Fruit fly (Drosophila melanogaster): ENCODE results near the gene CG32213.

Gene CG32213

DNA sequence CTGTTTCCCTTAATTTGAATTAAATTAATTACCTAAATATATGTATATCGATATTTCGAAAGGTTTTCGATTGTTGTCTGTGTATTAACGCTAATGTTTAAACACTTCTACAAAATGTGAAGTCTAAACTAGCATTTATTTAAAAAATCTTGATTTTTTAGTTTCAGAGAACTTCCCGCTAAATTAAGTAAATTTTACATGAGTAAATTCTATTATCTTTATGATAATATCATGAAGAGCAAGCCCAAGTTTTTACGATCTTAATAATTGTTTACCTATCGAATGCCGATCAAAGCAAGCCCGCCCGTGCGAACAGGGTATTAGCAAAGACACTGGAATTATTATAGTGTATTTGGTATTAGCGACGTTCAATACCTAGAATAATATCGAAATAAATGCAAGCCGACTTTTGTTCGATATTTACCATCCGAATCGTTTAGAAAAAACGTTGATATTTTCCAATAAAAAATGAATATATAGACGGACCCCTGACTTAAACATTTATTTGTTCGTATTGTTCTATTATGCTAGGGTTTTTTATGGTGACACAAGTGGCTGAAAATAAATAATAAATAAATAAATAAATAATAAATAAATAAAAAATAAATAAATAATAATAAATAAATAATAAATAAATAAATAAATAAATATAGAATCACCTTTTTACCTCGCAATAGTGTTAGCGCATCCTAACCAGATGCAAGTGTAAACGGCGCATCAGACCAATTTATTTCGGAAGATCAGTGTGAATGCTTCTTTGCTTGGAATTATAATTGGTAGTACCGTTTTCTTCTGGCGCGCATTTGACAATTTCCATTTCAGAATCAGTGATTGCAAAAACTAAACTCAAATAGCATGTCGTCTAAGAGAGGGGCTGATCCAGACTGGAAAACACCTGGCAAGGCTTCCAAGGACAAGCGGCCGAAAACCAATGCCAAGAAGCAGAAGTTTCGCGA lies 29.0 kb upstream of the CG32213 start, which contains the start of the genes CG33062 and Chd3 (continued):
- TF ChIP-seq wor (GFP tag; IDR thresholded peaks at IDR 0.05) = 0 out of 2 replicates have a peak, but pooled peaks have one; percentile 16
- peak; percentile 16 for TF ChIP-seq ewg (GFP tag; optimal IDR thresholded peaks at IDR 0.05)
- peak; percentile 69 for TF ChIP-seq nmo (GFP tag; optimal IDR thresholded peaks at IDR 0.05)
- no peak for TF ChIP-seq Elba2 (GFP tag; optimal IDR thresholded peaks at IDR 0.05)
- TF ChIP-seq NfI (GFP tag; optimal IDR thresholded peaks at IDR 0.05) = no peak
- no peak for TF ChIP-seq aop (GFP tag; IDR thresholded peaks at IDR 0.05)
- peak; percentile 23 for TF ChIP-seq CG8388 (GFP tag; optimal IDR thresholded peaks at IDR 0.05)
- no peak for TF ChIP-seq Lhr (GFP tag; optimal IDR thresholded peaks at IDR 0.05)
- TF ChIP-seq CG31441 (GFP tag; IDR thresholded peaks at IDR 0.05) = no peak
- no peak for TF ChIP-seq CG16863 (GFP tag; optimal IDR thresholded peaks at IDR 0.05)
- TF ChIP-seq CG1647 (GFP tag; optimal IDR thresholded peaks at IDR 0.05) = no peak
- no peak for TF ChIP-seq CG30403 (GFP tag; optimal IDR thresholded peaks at IDR 0.05)
- no peak for TF ChIP-seq Xrp1 (GFP tag; IDR thresholded peaks at IDR 0.05)
- peak; percentile 23 for TF ChIP-seq CG9817 (tag; optimal IDR thresholded peaks at IDR 0.05)
- TF ChIP-seq CG8924 (tag; optimal IDR thresholded peaks at IDR 0.05) = no peak
- no peak for TF ChIP-seq gt (GFP tag; IDR thresholded peaks at IDR 0.05)
- no peak for TF ChIP-seq schlank (tag; optimal IDR thresholded peaks at IDR 0.05)
- TF ChIP-seq CG2712 (tag; optimal IDR thresholded peaks at IDR 0.05) = peak; percentile 53
- TF ChIP-seq CG18619 (GFP tag; optimal IDR thresholded peaks at IDR 0.05) = no peak
- TF ChIP-seq CG13123 (GFP tag; optimal IDR thresholded peaks at IDR 0.05) = no peak
- peak; percentile 52; the same call in 1 of the 2 replicates for TF ChIP-seq CG9932 (GFP tag; IDR thresholded peaks at IDR 0.05)
- no peak for TF ChIP-seq da (GFP tag; optimal IDR thresholded peaks at IDR 0.05)
- no peak for TF ChIP-seq lab (GFP tag; optimal IDR thresholded peaks at IDR 0.05)
- 0 out of 2 replicates have a peak, but pooled peaks have one; percentile 20 for TF ChIP-seq CG6689 (GFP tag; IDR thresholded peaks at IDR 0.05)
- TF ChIP-seq CG1603 (tag; optimal IDR thresholded peaks at IDR 0.05) = peak; percentile 45
- TF ChIP-seq E2f1 (GFP tag; IDR thresholded peaks at IDR 0.05) = no peak
- no peak for TF ChIP-seq CG3726 (GFP tag; IDR thresholded peaks at IDR 0.05)
- peak; percentile 7 for TF ChIP-seq jumu (GFP tag; optimal IDR thresholded peaks at IDR 0.05)
- TF ChIP-seq chinmo (GFP tag; IDR thresholded peaks at IDR 0.05; ENCODE audit: partially characterized antibody) = no peak
- TF ChIP-seq ara (GFP tag; IDR thresholded peaks at IDR 0.05) = no peak
- peak; percentile 36 for TF ChIP-seq CG11504 (tag; optimal IDR thresholded peaks at IDR 0.05)
- TF ChIP-seq HLH4C (GFP tag; IDR thresholded peaks at IDR 0.05; ENCODE audit: partially characterized antibody) = peak; percentile 32; the same call in 1 of the 3 replicates
- TF ChIP-seq zf30C (GFP tag; optimal IDR thresholded peaks at IDR 0.05) = peak; percentile 2
- peak; percentile 18; the same call in 1 of the 2 replicates for TF ChIP-seq CG8765 (GFP tag; IDR thresholded peaks at IDR 0.05)
- TF ChIP-seq CG6791 (GFP tag; IDR thresholded peaks at IDR 0.05; ENCODE audit: partially characterized antibody) = peak; percentile 56; the same call in 1 of the 3 replicates
- no peak for TF ChIP-seq PHDP (tag; optimal IDR thresholded peaks at IDR 0.05)
- TF ChIP-seq CG33557 (GFP tag; optimal IDR thresholded peaks at IDR 0.05) = no peak
- peak; percentile 93 for TF ChIP-seq CG7357 (GFP tag; IDR thresholded peaks at IDR 0.05)
- TF ChIP-seq oc (tag; optimal IDR thresholded peaks at IDR 0.05) = no peak
- TF ChIP-seq row (GFP tag; IDR thresholded peaks at IDR 0.05) = peak; percentile 79
- TF ChIP-seq Dfd (GFP tag; optimal IDR thresholded peaks at IDR 0.05) = peak in 1 of 2 experiments; percentile 67
- TF ChIP-seq zen (tag; optimal IDR thresholded peaks at IDR 0.05) = peak; percentile 18
- no peak for TF ChIP-seq CTCF (GFP tag; optimal IDR thresholded peaks at IDR 0.05)
- peak; percentile 54; the same call in 1 of the 2 replicates for TF ChIP-seq Scr (GFP tag; IDR thresholded peaks at IDR 0.05; ENCODE audit: partially characterized antibody)
- peak; percentile 16 for TF ChIP-seq stwl (tag; optimal IDR thresholded peaks at IDR 0.05)
- no peak for TF ChIP-seq chif (GFP tag; optimal IDR thresholded peaks at IDR 0.05)
- no peak for TF ChIP-seq CG12299 (tag; optimal IDR thresholded peaks at IDR 0.05)
- no peak for TF ChIP-seq lbe (GFP tag; optimal IDR thresholded peaks at IDR 0.05)

Data from whole organism, embryonic.